Fruit fly (Drosophila melanogaster): ENCODE measurements around the gene Ets96B.

- TF ChIP-seq Taf1 (GFP tag; IDR thresholded peaks at IDR 0.05) = no peak
- TF ChIP-seq bcd (GFP tag; optimal IDR thresholded peaks at IDR 0.05) = no peak
- no peak for TF ChIP-seq CG1602 (GFP tag; optimal IDR thresholded peaks at IDR 0.05)
- TF ChIP-seq pfk (GFP tag; optimal IDR thresholded peaks at IDR 0.05) = no peak
- TF ChIP-seq fu2 (GFP tag; optimal IDR thresholded peaks at IDR 0.05) = no peak
- TF ChIP-seq dimm (GFP tag; IDR thresholded peaks at IDR 0.05) = no peak
- TF ChIP-seq CG7745 (tag; optimal IDR thresholded peaks at IDR 0.05) = no peak
- no peak for TF ChIP-seq row (GFP tag; IDR thresholded peaks at IDR 0.05)
- no peak for TF ChIP-seq CG6791 (GFP tag; IDR thresholded peaks at IDR 0.05; ENCODE audit: partially characterized antibody)
- TF ChIP-seq peb (GFP tag; IDR thresholded peaks at IDR 0.05) = no peak
- TF ChIP-seq tna (GFP tag; IDR thresholded peaks at IDR 0.05; ENCODE audit: partially characterized antibody) = no peak
Observed at dm6 chr3R:24749055-24749992, 38.5 kb upstream of the Ets96B start, which contains the start of gene tld.
